Worm (Caenorhabditis elegans): Measurements from ENCODE around the gene Y26G10.4.

- no peak for TF ChIP-seq him-1 (tag; optimal IDR thresholded peaks at IDR 0.05)
- TF ChIP-seq dao-5 (tag; optimal IDR thresholded peaks at IDR 0.05), result no peak
- TF ChIP-seq W03F9.2 (tag; optimal IDR thresholded peaks at IDR 0.05), result no peak
Measured at ce11 chrV:17718647-17719046, 19.6 kb upstream of the Y26G10.4 start, which contains the start of gene str-77.

Measured in whole organism, L4/young adult.